Fruit fly (Drosophila melanogaster): ENCODE results near the gene CG14408.

CG14408 gene

DNA sequence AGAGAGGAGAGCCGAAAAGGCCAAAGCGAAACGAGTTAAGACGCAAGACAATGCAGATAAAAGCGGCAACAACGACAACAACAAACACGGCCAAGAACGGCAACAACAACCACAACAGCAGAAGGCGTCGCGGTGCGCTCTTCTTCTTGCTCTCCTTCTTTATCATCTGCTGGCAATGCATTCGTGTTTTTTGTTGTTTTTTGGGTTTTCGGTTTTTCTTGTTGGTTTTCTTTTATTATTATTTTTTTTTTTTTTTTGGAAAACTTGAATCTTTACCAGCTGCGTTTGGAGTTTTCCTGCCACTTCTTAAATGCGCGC is 6.4 kb downstream of the CG14408 start:
- no peak for TF ChIP-seq Myc (optimal IDR thresholded peaks at IDR 0.05)
- TF ChIP-seq dl (GFP tag; optimal IDR thresholded peaks at IDR 0.05; ENCODE audit: insufficient read depth in 1 of 2, partially characterized antibody in 2 of 2): no peak
- peak; percentile 63 for TF ChIP-seq psq (GFP tag; optimal IDR thresholded peaks at IDR 0.05)

- TF ChIP-seq psq (GFP tag; optimal IDR thresholded peaks at IDR 0.05) (peak; percentile 75), foxo (GFP tag; optimal IDR thresholded peaks at IDR 0.05) (no peak), Dif (GFP tag; optimal IDR thresholded peaks at IDR 0.05; ENCODE audit: partially characterized antibody) (peak; percentile 19), Vsx2 (GFP tag; optimal IDR thresholded peaks at IDR 0.05; ENCODE audit: partially characterized antibody) (no peak), Rel (GFP tag; optimal IDR thresholded peaks at IDR 0.05) (no peak), Rel (tag; optimal IDR thresholded peaks at IDR 0.05) (no peak), CG32264 (GFP tag; optimal IDR thresholded peaks at IDR 0.05) (no peak), brk (GFP tag; optimal IDR thresholded peaks at IDR 0.05) (no peak)
These were observed 7.0 kb downstream of the CG14408 start for dm6 chrX:14824690-14825469.

- TF ChIP-seq sv (GFP tag; optimal IDR thresholded peaks at IDR 0.05) (no peak), Mio (GFP tag; optimal IDR thresholded peaks at IDR 0.05) (no peak), dl (GFP tag; optimal IDR thresholded peaks at IDR 0.05; ENCODE audit: insufficient read depth in 1 of 2, partially characterized antibody in 2 of 2) (no peak), Rel (GFP tag; optimal IDR thresholded peaks at IDR 0.05) (no peak), Rel (tag; optimal IDR thresholded peaks at IDR 0.05) (no peak), lola (GFP tag; optimal IDR thresholded peaks at IDR 0.05) (no peak), Hr78 (GFP tag; optimal IDR thresholded peaks at IDR 0.05) (no peak), psq (GFP tag; optimal IDR thresholded peaks at IDR 0.05) (no peak), ey (GFP tag; optimal IDR thresholded peaks at IDR 0.05) (no peak), Dfd (GFP tag; optimal IDR thresholded peaks at IDR 0.05) (no peak), HLH106 (tag; optimal IDR thresholded peaks at IDR 0.05) (no peak), GATAd (GFP tag; optimal IDR thresholded peaks at IDR 0.05) (no peak), sage (GFP tag; optimal IDR thresholded peaks at IDR 0.05) (no peak), CG32264 (GFP tag; optimal IDR thresholded peaks at IDR 0.05) (no peak), Jra (GFP tag; optimal IDR thresholded peaks at IDR 0.05) (no peak), Sp1 (GFP tag; optimal IDR thresholded peaks at IDR 0.05) (no peak), fru (GFP tag; optimal IDR thresholded peaks at IDR 0.05) (no peak), tai (GFP tag; optimal IDR thresholded peaks at IDR 0.05) (no peak), Hr83 (GFP tag; optimal IDR thresholded peaks at IDR 0.05; ENCODE audit: poor library complexity, severe bottlenecking) (no peak), CrebA (GFP tag; optimal IDR thresholded peaks at IDR 0.05; ENCODE audit: borderline replicate concordance) (no peak), N (GFP tag; optimal IDR thresholded peaks at IDR 0.05) (no peak)
These were observed 19.6 kb downstream of the CG14408 start for dm6 chrX:14812239-14812638.

- no peak for TF ChIP-seq Sp1 (GFP tag; optimal IDR thresholded peaks at IDR 0.05)
- no peak for TF ChIP-seq sage (GFP tag; optimal IDR thresholded peaks at IDR 0.05)
- no peak for TF ChIP-seq ey (GFP tag; optimal IDR thresholded peaks at IDR 0.05)
- TF ChIP-seq dmrt93B (GFP tag; optimal IDR thresholded peaks at IDR 0.05): no peak
- TF ChIP-seq woc (GFP tag; optimal IDR thresholded peaks at IDR 0.05): no peak
- TF ChIP-seq Rel (GFP tag; optimal IDR thresholded peaks at IDR 0.05): no peak
- TF ChIP-seq Rel (tag; optimal IDR thresholded peaks at IDR 0.05): no peak
- no peak for TF ChIP-seq pan (optimal IDR thresholded peaks at IDR 0.05)
- TF ChIP-seq tai (GFP tag; optimal IDR thresholded peaks at IDR 0.05): no peak
- TF ChIP-seq h (GFP tag; optimal IDR thresholded peaks at IDR 0.05): peak; percentile 56
- TF ChIP-seq sv (GFP tag; optimal IDR thresholded peaks at IDR 0.05): no peak
- no peak for TF ChIP-seq Vsx2 (GFP tag; optimal IDR thresholded peaks at IDR 0.05; ENCODE audit: partially characterized antibody)
- peak; percentile 51 for TF ChIP-seq psq (GFP tag; optimal IDR thresholded peaks at IDR 0.05)
- no peak for TF ChIP-seq CG32264 (GFP tag; optimal IDR thresholded peaks at IDR 0.05)
- TF ChIP-seq Jra (GFP tag; optimal IDR thresholded peaks at IDR 0.05): no peak
- no peak for TF ChIP-seq Hr83 (GFP tag; optimal IDR thresholded peaks at IDR 0.05; ENCODE audit: poor library complexity, severe bottlenecking)
- TF ChIP-seq fru (GFP tag; optimal IDR thresholded peaks at IDR 0.05): peak; percentile 33
- TF ChIP-seq CG9705 (GFP tag; optimal IDR thresholded peaks at IDR 0.05): no peak
- TF ChIP-seq OdsH (GFP tag; optimal IDR thresholded peaks at IDR 0.05): peak; percentile 47
- TF ChIP-seq HLH106 (tag; optimal IDR thresholded peaks at IDR 0.05): peak; percentile 47
- no peak for TF ChIP-seq Mio (GFP tag; optimal IDR thresholded peaks at IDR 0.05)
- no peak for TF ChIP-seq Dfd (GFP tag; optimal IDR thresholded peaks at IDR 0.05)
- no peak for TF ChIP-seq usp (GFP tag; optimal IDR thresholded peaks at IDR 0.05)
- TF ChIP-seq dl (GFP tag; optimal IDR thresholded peaks at IDR 0.05; ENCODE audit: insufficient read depth in 1 of 2, partially characterized antibody in 2 of 2): no peak
- TF ChIP-seq Hr78 (GFP tag; optimal IDR thresholded peaks at IDR 0.05): no peak
- TF ChIP-seq Myc (optimal IDR thresholded peaks at IDR 0.05): no peak
- TF ChIP-seq brk (GFP tag; optimal IDR thresholded peaks at IDR 0.05): peak; percentile 33
- TF ChIP-seq lola (GFP tag; optimal IDR thresholded peaks at IDR 0.05): no peak
- TF ChIP-seq rgr (GFP tag; optimal IDR thresholded peaks at IDR 0.05): peak; percentile 68
- TF ChIP-seq jim (GFP tag; optimal IDR thresholded peaks at IDR 0.05): no peak
- TF ChIP-seq Dif (GFP tag; optimal IDR thresholded peaks at IDR 0.05; ENCODE audit: partially characterized antibody): no peak
- no peak for TF ChIP-seq N (GFP tag; optimal IDR thresholded peaks at IDR 0.05)
- TF ChIP-seq GATAd (GFP tag; optimal IDR thresholded peaks at IDR 0.05): no peak
- no peak for TF ChIP-seq Abd-B (GFP tag; optimal IDR thresholded peaks at IDR 0.05)
- peak; percentile 5 for TF ChIP-seq Hnf4 (GFP tag; optimal IDR thresholded peaks at IDR 0.05)
- TF ChIP-seq dsf (GFP tag; optimal IDR thresholded peaks at IDR 0.05; ENCODE audit: borderline replicate concordance): no peak
- peak in 1 of 2 experiments; percentile 67 for TF ChIP-seq foxo (GFP tag; optimal IDR thresholded peaks at IDR 0.05)
- no peak for TF ChIP-seq br (GFP tag; optimal IDR thresholded peaks at IDR 0.05)
- no peak for TF ChIP-seq CrebA (GFP tag; optimal IDR thresholded peaks at IDR 0.05; ENCODE audit: borderline replicate concordance)
These were observed 21.4 kb downstream of the CG14408 start for dm6 chrX:14810433-14810832.

Measured in whole organism, wandering third instar larva.